Worm (Caenorhabditis elegans): ENCODE measurements around the gene del-5.

DNA sequence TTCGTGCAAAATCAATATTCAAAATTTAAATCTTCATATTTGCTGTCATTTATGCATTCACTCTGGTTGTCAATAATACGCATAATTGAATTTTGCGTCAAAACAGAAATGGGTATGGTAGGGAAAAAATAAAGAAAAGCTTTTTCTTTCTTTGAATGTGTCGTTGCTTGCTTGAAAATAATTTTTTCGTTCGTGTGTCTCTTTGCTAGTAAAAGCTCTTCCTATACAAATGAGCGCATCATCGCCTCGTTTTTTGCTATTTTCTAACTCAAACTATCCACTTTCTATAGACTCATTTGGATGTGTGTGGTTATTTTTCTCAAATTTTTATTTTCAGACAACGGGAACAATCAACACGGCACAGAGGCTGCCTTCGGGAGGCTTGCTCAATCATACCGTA is 20.6 kb upstream of the del-5 start, which contains the start of gene ldb-1:
- TF ChIP-seq fkh-10 (GFP tag; optimal IDR thresholded peaks at IDR 0.05) (no peak), lin-11 (tag; optimal IDR thresholded peaks at IDR 0.05) (no peak)

All from whole organism, late embryonic.